Fruit fly (Drosophila melanogaster): ENCODE data around the gene Ipk2.
A peak's percentile ranks its signal among the peaks of the same experiment; 100 is the strongest.

Ipk2 gene

DNA sequence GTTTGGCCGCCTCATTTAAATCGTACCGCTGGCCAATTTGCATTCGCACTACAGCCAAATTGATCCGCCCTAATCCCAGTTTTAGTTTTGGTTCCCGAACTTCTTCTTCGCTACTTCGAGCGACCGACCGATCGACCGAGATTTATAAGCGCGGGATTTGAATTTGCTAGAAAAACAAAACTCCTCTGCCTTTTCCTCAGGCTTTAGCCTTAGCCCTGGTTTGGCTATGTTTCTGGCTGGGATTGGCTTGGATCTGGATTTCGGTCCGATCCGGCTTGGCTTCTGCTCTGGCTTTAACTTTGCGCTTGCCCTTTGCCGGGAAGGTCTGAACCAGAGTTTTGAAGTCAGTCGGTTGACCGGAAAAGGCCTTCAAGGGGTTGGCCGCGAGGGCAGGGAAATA, 27.8 kb upstream of the Ipk2 start:
- no peak for TF ChIP-seq Jra (GFP tag; optimal IDR thresholded peaks at IDR 0.05)
- no peak for TF ChIP-seq h (GFP tag; optimal IDR thresholded peaks at IDR 0.05)
- TF ChIP-seq CG32264 (GFP tag; optimal IDR thresholded peaks at IDR 0.05) = no peak
- TF ChIP-seq Hr78 (GFP tag; optimal IDR thresholded peaks at IDR 0.05) = no peak
- no peak for TF ChIP-seq Abd-B (GFP tag; optimal IDR thresholded peaks at IDR 0.05)
- no peak for TF ChIP-seq CrebA (GFP tag; optimal IDR thresholded peaks at IDR 0.05; ENCODE audit: borderline replicate concordance)
- TF ChIP-seq fru (GFP tag; optimal IDR thresholded peaks at IDR 0.05) = no peak
- no peak for TF ChIP-seq dmrt93B (GFP tag; optimal IDR thresholded peaks at IDR 0.05)

DNA sequence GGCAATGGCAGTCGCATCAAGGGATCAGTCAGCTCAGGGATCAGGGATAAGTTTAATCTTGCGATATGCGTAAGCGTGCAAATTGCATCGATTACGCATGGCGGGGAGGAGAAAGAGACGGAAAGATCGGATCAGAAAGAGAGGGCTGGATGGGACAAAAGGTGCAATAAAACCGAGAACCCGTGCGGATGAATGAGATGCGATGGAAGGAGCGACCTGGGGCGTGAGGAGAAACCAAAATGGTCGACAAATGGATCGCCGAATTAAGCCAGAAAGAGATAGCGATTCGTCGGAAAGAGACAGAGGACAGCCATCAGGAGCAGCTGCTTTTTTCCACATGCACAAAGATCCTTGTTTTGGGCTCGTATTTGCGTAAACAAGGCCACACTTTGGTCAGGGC, 23.7 kb upstream of the Ipk2 start:
- TF ChIP-seq jim (GFP tag; optimal IDR thresholded peaks at IDR 0.05) (peak; percentile 12), CrebA (GFP tag; optimal IDR thresholded peaks at IDR 0.05; ENCODE audit: borderline replicate concordance) (no peak)

DNA sequence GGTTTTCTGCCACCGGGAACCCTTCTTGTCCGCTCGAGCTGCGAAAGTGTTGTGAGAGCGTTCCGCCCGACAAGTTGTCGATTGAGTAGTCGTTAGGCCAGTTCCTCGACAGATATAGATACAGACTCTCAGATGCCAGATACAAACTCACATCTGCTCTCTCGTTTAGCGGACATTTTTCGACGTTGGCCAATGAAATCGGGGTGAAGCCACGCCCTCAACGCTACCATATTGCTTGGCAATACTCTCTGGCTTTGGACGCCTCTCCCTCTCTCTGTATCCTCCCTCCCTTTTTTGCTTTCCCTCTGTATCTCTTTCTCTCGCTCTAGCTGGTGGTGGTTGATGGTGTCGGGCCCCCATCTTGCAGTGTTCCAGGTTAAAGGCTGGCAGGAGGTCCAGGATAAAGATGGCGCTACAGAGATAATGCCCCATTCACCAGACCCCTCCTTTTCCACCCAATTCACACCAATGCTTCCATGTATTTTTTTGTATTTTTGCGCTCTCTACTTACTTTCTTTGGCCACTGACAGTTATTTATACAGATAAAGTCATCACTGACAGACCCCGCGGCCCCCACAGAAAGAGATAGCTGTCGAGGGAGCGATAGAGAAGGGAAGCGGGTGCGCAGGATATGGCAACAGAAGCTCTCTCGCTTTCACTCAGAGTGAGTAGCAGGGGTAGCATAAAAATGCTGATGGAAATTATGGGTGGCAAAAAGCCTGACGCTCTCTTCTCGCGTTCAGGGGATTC, 20.7 kb upstream of the Ipk2 start, which contains the start of gene Gsc:
Gene Gsc, minus strand, starts transcription at position 51 of the 750 bp plus-strand sequence.
- TF ChIP-seq brk (GFP tag; optimal IDR thresholded peaks at IDR 0.05) (no peak), woc (GFP tag; optimal IDR thresholded peaks at IDR 0.05) (no peak), Jra (GFP tag; optimal IDR thresholded peaks at IDR 0.05) (no peak), dl (GFP tag; optimal IDR thresholded peaks at IDR 0.05; ENCODE audit: insufficient read depth in 1 of 2, partially characterized antibody in 2 of 2) (peak; percentile 66 to 85), tai (GFP tag; optimal IDR thresholded peaks at IDR 0.05) (no peak), Dif (GFP tag; optimal IDR thresholded peaks at IDR 0.05; ENCODE audit: partially characterized antibody) (peak; percentile 87), OdsH (GFP tag; optimal IDR thresholded peaks at IDR 0.05) (no peak)

DNA sequence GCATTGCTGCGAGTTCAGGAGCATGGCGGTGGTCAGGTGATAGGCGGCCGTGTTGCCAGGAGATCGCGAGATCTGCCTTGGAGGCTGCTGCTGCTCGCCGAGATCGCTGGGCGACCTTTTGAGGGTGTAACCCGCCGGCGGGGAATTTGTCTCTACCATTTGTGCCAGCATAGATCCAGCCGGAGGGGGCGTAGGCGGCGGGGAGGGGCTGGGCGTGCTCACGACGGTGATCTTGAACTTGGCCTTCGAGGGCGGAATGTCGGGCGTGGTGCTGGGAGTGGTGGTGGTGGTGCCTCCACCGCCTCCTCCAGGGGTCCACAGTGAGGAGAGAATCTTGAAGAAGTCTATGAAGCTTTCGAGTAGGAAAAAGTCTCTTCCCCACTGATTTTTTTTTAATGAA, 20.0 kb upstream of the Ipk2 start:
- TF ChIP-seq Dfd (GFP tag; optimal IDR thresholded peaks at IDR 0.05) = peak; percentile 91
- TF ChIP-seq CG32264 (GFP tag; optimal IDR thresholded peaks at IDR 0.05) = no peak

DNA sequence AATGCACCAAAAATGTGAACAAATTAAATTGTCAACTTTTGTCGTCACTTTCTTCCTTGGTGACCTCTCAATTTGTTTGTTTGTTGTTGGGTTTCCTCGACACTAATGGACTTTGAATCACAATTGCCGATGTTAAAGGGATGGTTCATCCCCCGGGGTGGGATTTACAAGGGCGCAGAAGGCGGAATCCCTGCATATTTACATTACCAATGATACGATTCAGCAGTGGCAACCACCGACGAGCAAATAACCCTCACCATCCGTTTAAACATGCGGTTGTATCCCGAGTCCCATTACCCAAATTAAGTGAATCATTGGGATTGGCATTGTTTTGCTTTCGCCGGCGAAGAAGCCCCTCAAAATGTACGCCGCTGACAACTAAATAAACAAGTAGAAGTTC, 17.4 kb upstream of the Ipk2 start:
- TF ChIP-seq h (GFP tag; optimal IDR thresholded peaks at IDR 0.05) (no peak), woc (GFP tag; optimal IDR thresholded peaks at IDR 0.05) (no peak), tai (GFP tag; optimal IDR thresholded peaks at IDR 0.05) (no peak), GATAd (GFP tag; optimal IDR thresholded peaks at IDR 0.05) (no peak), Vsx2 (GFP tag; optimal IDR thresholded peaks at IDR 0.05; ENCODE audit: partially characterized antibody) (no peak), dsf (GFP tag; optimal IDR thresholded peaks at IDR 0.05; ENCODE audit: borderline replicate concordance) (no peak), pan (optimal IDR thresholded peaks at IDR 0.05) (no peak), Dfd (GFP tag; optimal IDR thresholded peaks at IDR 0.05) (no peak), Hr83 (GFP tag; optimal IDR thresholded peaks at IDR 0.05; ENCODE audit: poor library complexity, severe bottlenecking) (no peak), CrebA (GFP tag; optimal IDR thresholded peaks at IDR 0.05; ENCODE audit: borderline replicate concordance) (no peak), Jra (GFP tag; optimal IDR thresholded peaks at IDR 0.05) (no peak), sv (GFP tag; optimal IDR thresholded peaks at IDR 0.05) (no peak), Sp1 (GFP tag; optimal IDR thresholded peaks at IDR 0.05) (no peak), HLH106 (tag; optimal IDR thresholded peaks at IDR 0.05) (no peak), brk (GFP tag; optimal IDR thresholded peaks at IDR 0.05) (no peak), psq (GFP tag; optimal IDR thresholded peaks at IDR 0.05) (no peak), CG32264 (GFP tag; optimal IDR thresholded peaks at IDR 0.05) (no peak), foxo (GFP tag; optimal IDR thresholded peaks at IDR 0.05) (no peak), ey (GFP tag; optimal IDR thresholded peaks at IDR 0.05) (no peak), Myc (optimal IDR thresholded peaks at IDR 0.05) (no peak)

DNA sequence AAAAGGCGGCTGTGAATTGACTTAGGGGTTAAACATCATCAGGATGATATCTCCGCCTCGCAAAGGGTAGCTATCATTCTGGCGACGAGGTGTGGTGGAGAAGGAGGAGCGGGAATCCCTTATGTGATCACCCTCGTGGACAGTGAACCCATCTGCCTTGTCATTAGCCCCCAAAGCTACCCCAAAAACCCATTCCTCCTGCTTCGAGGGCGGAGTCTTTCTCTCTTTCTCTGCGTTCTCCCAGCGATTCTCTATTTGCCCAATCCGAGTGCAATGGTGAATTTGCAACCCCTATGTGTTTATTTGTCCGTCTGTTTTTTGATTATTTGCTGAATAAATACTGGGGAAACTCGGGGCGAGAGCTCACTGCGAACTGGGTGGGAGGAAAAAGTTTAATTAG, 11.2 kb upstream of the Ipk2 start:
- TF ChIP-seq Hnf4 (GFP tag; optimal IDR thresholded peaks at IDR 0.05) (no peak), Vsx2 (GFP tag; optimal IDR thresholded peaks at IDR 0.05; ENCODE audit: partially characterized antibody) (peak; percentile 41), GATAd (GFP tag; optimal IDR thresholded peaks at IDR 0.05) (no peak), Dfd (GFP tag; optimal IDR thresholded peaks at IDR 0.05) (no peak)

All from whole organism, wandering third instar larva.